Worm (Caenorhabditis elegans): ENCODE results near the gene srh-8.

The srh-8 gene

ce11 chrV:4024777-4025176 is 19.5 kb downstream of the srh-8 start, which contains the start of gene K09D9.1:
Gene K09D9.1, plus strand, starts transcription at chrV:4025047.
- TF ChIP-seq elt-2 (tag; optimal IDR thresholded peaks at IDR 0.05) (peak; percentile 92), pqm-1 (tag; optimal IDR thresholded peaks at IDR 0.05) (peak; percentile 81), R02D3.7 (tag; optimal IDR thresholded peaks at IDR 0.05) (no peak), ceh-82 (tag; optimal IDR thresholded peaks at IDR 0.05) (no peak), lin-15B (tag; optimal IDR thresholded peaks at IDR 0.05) (no peak), nhr-77 (tag; optimal IDR thresholded peaks at IDR 0.05) (no peak), zag-1 (tag; optimal IDR thresholded peaks at IDR 0.05) (no peak), jun-1 (tag; optimal IDR thresholded peaks at IDR 0.05) (peak; percentile 64)

DNA sequence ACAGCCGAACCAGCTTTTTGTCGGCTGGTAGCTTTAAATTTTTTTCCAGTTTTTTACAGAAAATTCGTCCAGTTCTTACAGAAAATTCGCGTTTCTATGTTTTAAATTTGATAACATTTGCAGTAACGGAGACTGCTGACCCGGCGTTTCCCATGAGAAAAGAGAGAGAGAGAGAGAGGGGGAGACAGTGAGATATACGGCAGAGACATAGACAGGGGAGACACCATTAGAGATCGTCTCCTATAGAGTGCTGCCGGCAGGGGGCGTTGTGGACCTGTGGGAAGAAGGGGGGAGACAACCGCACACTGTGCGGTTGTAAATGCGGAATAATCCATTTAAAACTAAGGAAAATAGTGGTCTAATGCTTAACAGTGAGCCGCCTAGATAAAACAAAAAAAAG is 24.3 kb downstream of the srh-8 start:
- TF ChIP-seq elt-2 (tag; optimal IDR thresholded peaks at IDR 0.05) (peak; percentile 30), nhr-67 (tag; optimal IDR thresholded peaks at IDR 0.05) (no peak), ztf-11 (tag; optimal IDR thresholded peaks at IDR 0.05) (no peak), nfya-1 (tag; optimal IDR thresholded peaks at IDR 0.05; ENCODE audit: insufficient read depth) (peak; percentile 87)

- TF ChIP-seq fos-1 (tag; optimal IDR thresholded peaks at IDR 0.05) (no peak), hmg-11 (tag; optimal IDR thresholded peaks at IDR 0.05) (no peak), nhr-237 (tag; optimal IDR thresholded peaks at IDR 0.05) (no peak), ceh-28 (tag; optimal IDR thresholded peaks at IDR 0.05) (no peak), aly-2 (tag; optimal IDR thresholded peaks at IDR 0.05) (no peak), nhr-11 (tag; optimal IDR thresholded peaks at IDR 0.05) (no peak), elt-2 (tag; optimal IDR thresholded peaks at IDR 0.05) (no peak), mdl-1 (tag; optimal IDR thresholded peaks at IDR 0.05) (no peak), sea-2 (GFP tag; optimal IDR thresholded peaks at IDR 0.05) (no peak), ztf-11 (tag; optimal IDR thresholded peaks at IDR 0.05) (no peak), unc-62 (GFP tag; optimal IDR thresholded peaks at IDR 0.05) (no peak), daf-12 (tag; optimal IDR thresholded peaks at IDR 0.05) (no peak), fkh-2 (tag; optimal IDR thresholded peaks at IDR 0.05) (no peak), ceh-82 (tag; optimal IDR thresholded peaks at IDR 0.05) (no peak), fkh-10 (GFP tag; optimal IDR thresholded peaks at IDR 0.05) (no peak), skn-1 (tag; optimal IDR thresholded peaks at IDR 0.05) (no peak)
Measured at ce11 chrV:4031319-4031718, 26.0 kb downstream of the srh-8 start, which contains the start of gene cyp-35A4. Gene cyp-35A4, plus strand, starts transcription at chrV:4031619.

DNA sequence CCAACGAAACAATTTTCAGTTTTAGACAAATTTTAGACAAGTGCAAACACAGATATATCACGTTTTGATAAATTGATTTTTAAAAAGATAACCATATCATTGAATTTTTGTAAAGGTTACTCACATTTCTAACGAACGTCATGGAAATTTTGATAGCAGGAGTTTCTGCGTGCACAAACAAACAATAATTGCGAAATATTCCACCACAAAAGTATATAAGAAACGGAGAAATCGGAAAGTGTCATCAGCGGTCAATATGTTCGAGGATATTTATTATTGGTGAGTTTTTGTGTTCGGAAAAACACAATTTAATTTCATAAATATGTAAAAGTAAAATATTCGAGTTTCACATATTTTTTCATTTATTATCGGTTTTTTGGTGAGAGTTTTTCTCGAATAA is 29.0 kb downstream of the srh-8 start, which contains the start of gene C49G7.7:
Gene C49G7.7, plus strand, starts transcription at position 174 of the 400 bp plus-strand sequence.
- TF ChIP-seq nhr-76 (tag; optimal IDR thresholded peaks at IDR 0.05), result no peak

DNA sequence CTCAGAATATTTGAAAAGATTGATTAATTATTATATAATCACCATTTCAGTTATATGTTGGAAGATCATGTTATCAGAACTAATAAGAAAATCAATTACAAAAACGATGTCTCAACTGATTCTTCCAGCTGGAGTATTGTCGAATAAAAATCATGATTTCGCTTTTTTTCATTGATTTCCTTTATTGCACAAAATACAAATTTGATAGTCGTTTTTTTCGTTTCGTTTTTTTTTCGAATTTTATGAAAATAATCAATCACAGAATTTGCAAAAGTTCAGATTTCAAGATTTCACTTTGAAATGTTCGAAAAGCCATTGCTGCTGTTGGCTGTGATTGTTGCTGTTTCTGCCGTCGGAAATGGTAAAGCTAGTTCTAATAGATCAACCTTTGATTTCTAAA is 30.5 kb downstream of the srh-8 start, which contains the start of gene C49G7.13:
Gene C49G7.13, plus strand, starts transcription at position 301 of the 400 bp plus-strand sequence.
- TF ChIP-seq zag-1 (tag; optimal IDR thresholded peaks at IDR 0.05) (no peak), eor-1 (tag; optimal IDR thresholded peaks at IDR 0.05) (no peak), daf-12 (tag; optimal IDR thresholded peaks at IDR 0.05) (no peak), fkh-10 (GFP tag; optimal IDR thresholded peaks at IDR 0.05) (no peak), hmg-11 (tag; optimal IDR thresholded peaks at IDR 0.05) (no peak), unc-39 (tag; optimal IDR thresholded peaks at IDR 0.05) (no peak)

DNA sequence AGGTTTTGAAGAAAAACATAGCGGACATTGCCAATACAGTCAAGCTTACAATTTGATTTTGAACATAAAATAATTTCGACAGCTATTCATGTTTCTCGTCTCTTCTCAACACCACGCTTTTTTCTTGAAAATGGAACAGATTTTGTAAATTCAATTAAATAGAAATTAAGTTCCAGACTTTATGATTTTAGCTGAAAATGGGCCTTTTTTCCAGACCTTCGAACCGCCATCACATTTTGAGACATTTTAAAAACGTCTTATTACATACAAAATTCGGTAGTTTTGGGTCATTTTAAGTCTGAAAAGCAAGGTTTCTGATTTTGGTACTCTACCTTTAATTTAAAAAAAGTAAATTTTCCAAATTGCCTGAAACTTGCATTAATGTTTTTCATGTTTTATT is 32.8 kb downstream of the srh-8 start, which contains the start of gene C49G7.12:
Gene C49G7.12, plus strand, starts transcription at position 301 of the 400 bp plus-strand sequence.
- TF ChIP-seq pha-4 (tag; optimal IDR thresholded peaks at IDR 0.05) (no peak), R02D3.7 (tag; optimal IDR thresholded peaks at IDR 0.05) (no peak), ceh-82 (tag; optimal IDR thresholded peaks at IDR 0.05) (no peak), mdl-1 (tag; optimal IDR thresholded peaks at IDR 0.05) (no peak)

ce11 chrV:4038557-4038956 is 33.2 kb downstream of the srh-8 start:
- TF ChIP-seq daf-12 (tag; optimal IDR thresholded peaks at IDR 0.05) (no peak), ztf-11 (tag; optimal IDR thresholded peaks at IDR 0.05) (no peak), lin-15B (tag; optimal IDR thresholded peaks at IDR 0.05) (no peak), tbx-2 (tag; optimal IDR thresholded peaks at IDR 0.05) (no peak), ceh-9 (tag; optimal IDR thresholded peaks at IDR 0.05) (no peak), pha-4 (tag; optimal IDR thresholded peaks at IDR 0.05) (no peak), ceh-28 (tag; optimal IDR thresholded peaks at IDR 0.05) (no peak), egl-5 (tag; optimal IDR thresholded peaks at IDR 0.05) (no peak), mdl-1 (tag; optimal IDR thresholded peaks at IDR 0.05) (no peak), ama-1 (optimal IDR thresholded peaks at IDR 0.05) (no peak), elt-1 (tag; optimal IDR thresholded peaks at IDR 0.05) (no peak), egl-27 (tag; optimal IDR thresholded peaks at IDR 0.05) (no peak), lsy-12 (tag; optimal IDR thresholded peaks at IDR 0.05) (no peak), zag-1 (tag; optimal IDR thresholded peaks at IDR 0.05) (no peak)
